Fruit fly (Drosophila melanogaster) whole organism, embryonic: Measurements from ENCODE around the gene spirit.

ENCODE experiments used
- CG42726 ChIP-seq: fragments of 200-800 bp; sonication (Bioruptor generic); IDR thresholded peaks from 2 replicates; pipeline ENCODE4 v1.3.6; 2022; ENCODE audit warnings: missing biosample characterization, missing genetic modification characterization; ENCODE audit not compliant: partially characterized antibody
- CoRest ChIP-seq: fragments of 200-800 bp; sonication (Bioruptor generic); optimal IDR thresholded peaks from 3 replicates; lab custom pipeline; 2018; ENCODE audit warnings: missing biosample characterization, mild to moderate bottlenecking, missing genetic modification characterization, moderate library complexity
- az2 ChIP-seq: fragments of 200-800 bp; sonication (Bioruptor generic); optimal IDR thresholded peaks from 3 replicates; lab custom pipeline; 2016; ENCODE audit warnings: missing biosample characterization, missing genetic modification characterization

DNA sequence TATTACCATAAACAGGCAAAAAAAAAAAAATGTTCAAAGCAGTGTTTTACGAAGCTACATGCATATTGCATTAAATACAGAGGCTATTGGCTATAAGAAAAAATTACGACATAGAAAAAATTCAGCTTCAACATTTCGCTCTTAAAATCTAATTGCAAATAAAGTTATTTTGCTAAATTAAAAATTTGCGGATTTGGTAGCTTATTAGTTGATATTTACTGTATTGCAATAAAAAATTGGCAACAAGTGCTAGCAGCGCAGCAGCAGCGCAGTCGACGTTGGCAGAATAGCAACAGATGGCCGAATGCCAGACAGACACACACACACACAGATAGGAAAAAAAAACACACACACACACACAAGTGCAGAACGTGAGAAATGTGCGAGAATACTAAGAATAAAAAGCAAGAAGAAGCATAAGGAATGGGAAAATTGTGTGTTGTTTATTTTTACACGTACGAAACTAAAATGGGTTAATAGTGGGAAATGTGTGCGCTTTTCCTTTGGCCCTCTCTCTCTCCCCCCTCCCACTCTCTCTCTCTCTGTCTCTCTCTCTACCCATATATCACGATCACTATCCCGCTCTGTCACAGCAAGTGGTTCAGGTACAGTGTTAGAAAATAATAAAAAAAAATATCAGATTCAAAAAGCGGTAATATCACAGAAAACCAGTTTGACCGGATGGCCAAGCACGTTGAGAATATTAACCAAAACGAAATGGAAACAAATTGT is 39.6 kb downstream of the spirit start:
- TF ChIP-seq CG42726 (GFP tag; lab: Robert Waterston, UW) (no peak), az2 (GFP tag; lab: Kevin White, UChicago) (no peak), CoRest (tag; lab: Kevin White, UChicago) (peak; percentile 46)
